Worm (Caenorhabditis elegans): ENCODE results near the gene hrde-1.

Gene hrde-1

DNA sequence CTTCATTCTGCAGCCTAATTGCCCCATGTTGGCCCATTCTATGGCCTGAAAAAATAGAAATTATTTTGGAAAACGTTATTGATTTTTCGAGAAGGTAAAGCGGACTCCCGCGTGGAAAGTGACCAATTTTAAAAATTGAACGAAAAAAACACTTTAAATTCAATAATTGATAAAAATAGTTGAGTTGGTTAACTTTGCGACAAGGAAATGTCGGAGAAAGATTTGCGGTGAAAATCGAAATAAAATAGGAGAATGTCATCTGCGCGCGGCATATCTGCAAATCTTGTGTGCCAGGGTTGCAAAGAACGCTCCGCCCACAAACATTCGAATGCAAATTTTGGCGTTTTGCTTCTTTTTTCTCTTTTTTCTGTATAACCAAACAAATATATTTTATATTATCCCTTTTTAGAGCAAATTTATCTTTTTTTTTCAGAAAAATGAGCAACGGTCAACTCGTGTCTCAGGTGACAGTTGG, 5.0 kb downstream of the hrde-1 start, which contains the start of the genes rnf-121 and C16C10.4 (continued):
- peak; percentile 26 for TF ChIP-seq efl-1 (GFP tag; optimal IDR thresholded peaks at IDR 0.05)
- no peak for TF ChIP-seq lir-1 (GFP tag; conservative IDR thresholded peaks at IDR 0.05)
- no peak for TF ChIP-seq nfya-2 (GFP tag; IDR thresholded peaks at IDR 0.05)
- peak; percentile 20; the same call in 1 of the 2 replicates for TF ChIP-seq B0336.3 (GFP tag; IDR thresholded peaks at IDR 0.05)
- TF ChIP-seq ama-1 (optimal IDR thresholded peaks at IDR 0.05) = no peak
- peak in 1 of 2 experiments; percentile 62 for TF ChIP-seq ama-1 (GFP tag; optimal IDR thresholded peaks at IDR 0.05)
- TF ChIP-seq tlf-1 (GFP tag; optimal IDR thresholded peaks at IDR 0.05) = peak; percentile 38
- peak; percentile 57; the same call in 1 of the 2 replicates for TF ChIP-seq rcor-1 (GFP tag; IDR thresholded peaks at IDR 0.05)
- TF ChIP-seq sptf-2 (GFP tag; optimal IDR thresholded peaks at IDR 0.05) = no peak
- no peak for TF ChIP-seq chd-7 (tag; optimal IDR thresholded peaks at IDR 0.05)
- TF ChIP-seq C06A6.2 (GFP tag; conservative IDR thresholded peaks at IDR 0.05) = peak; percentile 44; the same call in 1 of the 2 replicates
- peak; percentile 15 for TF ChIP-seq T07F8.4 (tag; optimal IDR thresholded peaks at IDR 0.05)
- TF ChIP-seq cebp-2 (GFP tag; IDR thresholded peaks at IDR 0.05) = no peak
- peak; percentile 75 for TF ChIP-seq mcd-1 (GFP tag; IDR thresholded peaks at IDR 0.05)
- peak; percentile 51 to 75 for TF ChIP-seq rec-8 (tag; optimal IDR thresholded peaks at IDR 0.05)
- TF ChIP-seq ztf-25 (GFP tag; IDR thresholded peaks at IDR 0.05) = 0 out of 2 replicates have a peak, but pooled peaks have one; percentile 30
- TF ChIP-seq unc-130 (GFP tag; optimal IDR thresholded peaks at IDR 0.05) = peak; percentile 73
- TF ChIP-seq ceh-100 (GFP tag; IDR thresholded peaks at IDR 0.05) = peak; percentile 77
- TF ChIP-seq snpc-1.1 (tag; optimal IDR thresholded peaks at IDR 0.05; ENCODE audit: insufficient read depth) = peak; percentile 31
- TF ChIP-seq madf-8 (GFP tag; conservative IDR thresholded peaks at IDR 0.05) = peak; percentile 38
- no peak for TF ChIP-seq cebp-1 (GFP tag; IDR thresholded peaks at IDR 0.05)
- TF ChIP-seq cebp-1 (tag; optimal IDR thresholded peaks at IDR 0.05) = peak; percentile 74
- peak; percentile 49; the same call in 1 of the 2 replicates for TF ChIP-seq lin-26 (GFP tag; IDR thresholded peaks at IDR 0.05)
- peak; percentile 20 for TF ChIP-seq F22D6.2 (tag; optimal IDR thresholded peaks at IDR 0.05)
- peak; percentile 56 for TF ChIP-seq rpc-1 (optimal IDR thresholded peaks at IDR 0.05)
- TF ChIP-seq rpc-1 (tag; optimal IDR thresholded peaks at IDR 0.05) = no peak
- peak; percentile 5 for TF ChIP-seq snpc-4 (GFP tag; optimal IDR thresholded peaks at IDR 0.05)
- peak in 2 of 4 experiments; percentile 28 to 54 for TF ChIP-seq snpc-4 (tag; optimal IDR thresholded peaks at IDR 0.05)
- TF ChIP-seq ccch-3 (GFP tag; optimal IDR thresholded peaks at IDR 0.05) = no peak
- peak; percentile 40 for TF ChIP-seq athp-1 (tag; optimal IDR thresholded peaks at IDR 0.05)
- peak; percentile 38 for TF ChIP-seq xnd-1 (tag; optimal IDR thresholded peaks at IDR 0.05)
- peak; percentile 68 for TF ChIP-seq attf-5 (GFP tag; optimal IDR thresholded peaks at IDR 0.05)
- TF ChIP-seq ekl-4 (GFP tag; IDR thresholded peaks at IDR 0.05) = peak; percentile 60; the same call in 1 of the 2 replicates
- peak; percentile 68; the same call in 1 of the 2 replicates for TF ChIP-seq dox-1 (GFP tag; IDR thresholded peaks at IDR 0.05)

DNA sequence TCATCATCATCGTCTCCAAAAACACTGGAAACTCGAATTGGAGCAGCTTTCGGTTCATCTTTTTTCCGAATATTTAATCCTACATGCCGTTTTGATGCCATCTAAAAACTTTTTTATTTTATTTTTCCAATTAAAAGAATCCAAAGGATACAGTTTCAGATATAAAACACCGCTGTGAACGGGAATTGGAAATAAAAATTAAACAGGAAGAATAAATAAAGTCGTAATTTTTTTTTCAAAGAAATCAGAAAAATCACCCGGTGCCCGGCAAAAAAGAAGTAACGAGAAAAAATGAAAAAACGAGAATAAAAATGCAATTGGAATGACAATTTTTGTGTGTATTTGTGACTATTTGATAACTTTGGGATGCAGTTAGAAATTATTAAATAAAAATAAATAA, 7.3 kb downstream of the hrde-1 start, which contains the start of gene ccdc-55:
ccdc-55 (minus strand) TSS at position 101 of the 400 bp plus-strand sequence.
- TF ChIP-seq tbx-9 (tag; optimal IDR thresholded peaks at IDR 0.05; ENCODE audit: borderline replicate concordance) (no peak), attf-5 (GFP tag; optimal IDR thresholded peaks at IDR 0.05) (no peak), hmg-20 (GFP tag; IDR thresholded peaks at IDR 0.05) (no peak), ceh-58 (GFP tag; IDR thresholded peaks at IDR 0.05) (no peak), unc-130 (GFP tag; optimal IDR thresholded peaks at IDR 0.05) (no peak), mel-28 (tag; optimal IDR thresholded peaks at IDR 0.05; ENCODE audit: borderline replicate concordance) (no peak), B0261.1 (tag; optimal IDR thresholded peaks at IDR 0.05) (no peak), K11D2.4 (GFP tag; IDR thresholded peaks at IDR 0.05) (no peak), pha-4 (tag; optimal IDR thresholded peaks at IDR 0.05) (no peak), madf-3 (GFP tag; IDR thresholded peaks at IDR 0.05) (no peak), egl-18 (GFP tag; IDR thresholded peaks at IDR 0.05) (no peak), F49E8.2 (tag; optimal IDR thresholded peaks at IDR 0.05; ENCODE audit: insufficient read depth) (no peak)
